Fruit fly (Drosophila melanogaster): ENCODE data around the gene CG34345.

DNA sequence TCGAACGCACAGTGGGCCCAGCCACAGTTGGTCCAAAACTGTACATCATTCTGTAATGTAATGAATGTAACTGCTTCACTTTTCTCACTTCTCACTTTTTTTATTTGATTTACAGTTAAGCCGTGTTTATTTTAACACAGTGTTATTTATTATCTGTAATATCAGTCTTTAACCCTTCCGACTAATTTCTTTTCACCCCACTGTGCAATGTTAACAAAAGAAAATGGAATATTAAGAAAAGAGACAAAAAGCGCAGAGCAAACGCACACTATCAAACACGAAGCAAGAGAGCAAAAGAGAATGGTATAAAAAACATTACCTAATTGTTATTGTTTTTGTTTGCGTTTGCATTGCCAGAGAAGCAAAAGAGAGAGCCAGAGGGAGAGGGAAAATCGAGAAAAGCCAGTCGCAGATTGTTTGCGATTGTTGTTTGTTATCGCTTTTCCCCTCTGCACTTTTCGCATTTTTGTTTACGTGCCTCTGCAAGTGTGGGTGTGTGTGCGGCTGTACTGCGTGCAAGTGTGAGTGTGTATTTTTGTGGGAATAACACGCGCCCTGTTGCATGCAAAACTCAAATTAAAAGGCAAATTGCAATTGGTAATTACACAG lies 24.3 kb downstream of the CG34345 start:
- TF ChIP-seq ttk (optimal IDR thresholded peaks at IDR 0.05), result no peak
- TF ChIP-seq Myc (optimal IDR thresholded peaks at IDR 0.05), result no peak
- no peak for TF ChIP-seq insv (optimal IDR thresholded peaks at IDR 0.05)
- TF ChIP-seq psq (optimal IDR thresholded peaks at IDR 0.05), result no peak
- no peak for TF ChIP-seq h (optimal IDR thresholded peaks at IDR 0.05)
